Worm (Caenorhabditis elegans) whole organism, late embryonic: ENCODE results near the gene smk-1.

Experiments used
- ceh-24 ChIP-seq: sonication (generic microtip); optimal IDR thresholded peaks from 2 replicates; lab custom pipeline; 2016; ENCODE audit warnings: mild to moderate bottlenecking, missing genetic modification characterization, missing compliant biosample characterization
- ceh-31 ChIP-seq: sonication (generic microtip); optimal IDR thresholded peaks from 2 replicates; lab custom pipeline; 2016; ENCODE audit warnings: missing genetic modification characterization, missing compliant biosample characterization
- ceh-45 ChIP-seq: fragments of 200-800 bp; sonication (Bioruptor generic); IDR thresholded peaks from 2 replicates; pipeline ENCODE4 v1.3.6; 2022; ENCODE audit warnings: missing genetic modification reagents, missing genetic modification characterization, missing compliant biosample characterization
- ceh-9 ChIP-seq: sonication (generic microtip); optimal IDR thresholded peaks from 2 replicates; lab custom pipeline; 2016; ENCODE audit warnings: mild to moderate bottlenecking, missing genetic modification characterization, inconsistent platforms, missing compliant biosample characterization
- elt-2 ChIP-seq: sonication (generic microtip); optimal IDR thresholded peaks from 2 replicates; lab custom pipeline; 2016; ENCODE audit warnings: missing genetic modification reagents, missing genetic modification characterization, missing compliant biosample characterization
- nfya-1 ChIP-seq: sonication (generic microtip); optimal IDR thresholded peaks from 2 replicates; lab custom pipeline; 2017; ENCODE audit warnings: missing genetic modification characterization, mild to moderate bottlenecking, missing compliant biosample characterization, antibody characterized with exemption, moderate library complexity
- pha-4 ChIP-seq: fragments of 150-350 bp; optimal IDR thresholded peaks from 2 replicates; lab custom pipeline; 2018; ENCODE audit warnings: missing biosample characterization, missing genetic modification reagents, missing genetic modification characterization
- ttx-3 ChIP-seq: sonication (generic microtip); optimal IDR thresholded peaks from 2 replicates; lab custom pipeline; 2016; ENCODE audit warnings: missing genetic modification reagents, missing genetic modification characterization, missing compliant biosample characterization
- unc-86 ChIP-seq: sonication (generic microtip); optimal IDR thresholded peaks from 2 replicates; lab custom pipeline; 2016; ENCODE audit warnings: missing genetic modification characterization, missing compliant biosample characterization

DNA sequence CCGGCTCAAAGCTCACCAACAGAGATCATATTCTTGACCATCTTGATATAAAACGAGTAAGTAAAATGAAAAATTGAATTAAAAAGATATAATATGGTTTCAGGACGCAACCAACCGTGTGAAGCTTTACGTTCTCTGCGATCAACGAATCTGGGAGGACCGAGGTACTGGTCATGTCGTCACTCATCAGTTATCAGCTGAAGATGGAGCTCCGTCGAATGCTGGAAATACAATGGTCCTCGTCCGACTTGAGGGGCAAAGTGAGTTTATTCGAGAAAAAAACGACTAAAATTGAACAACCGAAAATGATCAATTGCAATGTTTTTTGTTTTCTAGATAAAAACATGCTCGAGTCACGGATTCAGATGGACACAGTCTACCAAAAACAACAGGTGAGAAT is 883 bp downstream of the smk-1 start:
- TF ChIP-seq ceh-24 = no peak
- no peak for TF ChIP-seq ceh-9
- no peak for TF ChIP-seq unc-86 (tag; lab: Kevin White, UChicago)
- TF ChIP-seq pha-4 (tag; lab: Kevin White, UChicago) = no peak
- no peak for TF ChIP-seq ceh-45
- TF ChIP-seq ceh-31 (tag; lab: Kevin White, UChicago) = no peak
- TF ChIP-seq elt-2 (tag; lab: Kevin White, UChicago) = no peak
- TF ChIP-seq nfya-1 (tag; lab: Kevin White, UChicago) = no peak
- no peak for TF ChIP-seq ttx-3
